Fruit fly (Drosophila melanogaster) whole organism, pupa: ENCODE data around the gene smp-30.
A peak's percentile ranks its signal among the peaks of the same experiment; 100 is the strongest.

ENCODE experiments used
- CG10348 ChIP-seq: fragments of 200-800 bp; sonication (Bioruptor generic); IDR thresholded peaks from 2 replicates; pipeline ENCODE4 v1.3.6; 2022; ENCODE audit warnings: missing biosample characterization, missing genetic modification characterization
- CG12605 ChIP-seq: fragments of 200-800 bp; sonication (Bioruptor generic); IDR thresholded peaks from 2 replicates; pipeline ENCODE4 v1.3.6; 2022; ENCODE audit warnings: missing biosample characterization, missing genetic modification characterization
- CG13204 ChIP-seq: fragments of 200-800 bp; sonication (Bioruptor generic); optimal IDR thresholded peaks from 2 replicates; lab custom pipeline; 2018; ENCODE audit warnings: missing biosample characterization, mild to moderate bottlenecking, missing genetic modification characterization, moderate library complexity
- CG14655 ChIP-seq: fragments of 200-800 bp; sonication (Bioruptor generic); optimal IDR thresholded peaks from 3 replicates; lab custom pipeline; 2017; ENCODE audit warnings: mild to moderate bottlenecking, missing biosample characterization, missing genetic modification reagents, missing genetic modification characterization
- CG15710 ChIP-seq: fragments of 200-800 bp; sonication (Bioruptor generic); optimal IDR thresholded peaks from 2 replicates; lab custom pipeline; 2018; ENCODE audit warnings: missing biosample characterization, mild to moderate bottlenecking, missing genetic modification characterization, moderate library complexity
- CG17806 ChIP-seq: fragments of 200-800 bp; sonication (Bioruptor generic); optimal IDR thresholded peaks from 2 replicates; lab custom pipeline; 2018; ENCODE audit warnings: missing biosample characterization, mild to moderate bottlenecking, missing genetic modification characterization, moderate library complexity
- CG32121 ChIP-seq: fragments of 200-800 bp; sonication (Bioruptor generic); IDR thresholded peaks from 2 replicates; pipeline ENCODE4 v1.3.6; 2022; ENCODE audit warnings: missing biosample characterization, missing genetic modification characterization
- CG34367 ChIP-seq: fragments of 200-800 bp; sonication (Bioruptor generic); optimal IDR thresholded peaks from 2 replicates; lab custom pipeline; 2018; ENCODE audit warnings: missing biosample characterization, mild to moderate bottlenecking, missing genetic modification characterization
- CG4496 ChIP-seq: fragments of 200-800 bp; sonication (Bioruptor generic); IDR thresholded peaks from 3 replicates; pipeline ENCODE4 v1.3.6; 2022; ENCODE audit warnings: missing biosample characterization, missing genetic modification characterization
- CG8159 ChIP-seq: fragments of 200-800 bp; sonication (Bioruptor generic); optimal IDR thresholded peaks from 3 replicates; lab custom pipeline; 2018; ENCODE audit warnings: missing biosample characterization, mild to moderate bottlenecking, missing genetic modification characterization, moderate library complexity
- CG8301 ChIP-seq: fragments of 200-800 bp; sonication (Bioruptor generic); optimal IDR thresholded peaks from 2 replicates; lab custom pipeline; 2018; ENCODE audit warnings: missing biosample characterization, mild to moderate bottlenecking, missing genetic modification characterization
- CG9948 ChIP-seq: fragments of 200-800 bp; sonication (Bioruptor generic); optimal IDR thresholded peaks from 2 replicates; lab custom pipeline; 2018; ENCODE audit warnings: missing biosample characterization, mild to moderate bottlenecking, missing genetic modification characterization, moderate library complexity
- D1 ChIP-seq: fragments of 200-800 bp; sonication (Bioruptor generic); optimal IDR thresholded peaks from 2 replicates; lab custom pipeline; 2018; ENCODE audit warnings: missing biosample characterization, mild to moderate bottlenecking, missing genetic modification characterization, moderate library complexity
- EcR ChIP-seq: fragments of 200-800 bp; sonication (Bioruptor generic); optimal IDR thresholded peaks from 3 replicates; lab custom pipeline; 2019; ENCODE audit warnings: missing biosample characterization, missing genetic modification characterization, mild to moderate bottlenecking, moderate library complexity, missing genetic modification reagents
- Ets98B ChIP-seq: fragments of 200-800 bp; sonication (Bioruptor generic); IDR thresholded peaks from 2 replicates; pipeline ENCODE4 v1.3.6; 2022; ENCODE audit warnings: missing biosample characterization, missing genetic modification characterization
- Pif1A ChIP-seq: fragments of 200-800 bp; sonication (Bioruptor generic); optimal IDR thresholded peaks from 3 replicates; lab custom pipeline; 2016; ENCODE audit warnings: missing biosample characterization, missing genetic modification characterization
- Pif1B ChIP-seq: fragments of 200-800 bp; sonication (Bioruptor generic); optimal IDR thresholded peaks from 3 replicates; lab custom pipeline; 2016; ENCODE audit warnings: missing biosample characterization, missing genetic modification characterization
- Snoo ChIP-seq: fragments of 200-800 bp; sonication (Bioruptor generic); optimal IDR thresholded peaks from 3 replicates; lab custom pipeline; 2017; ENCODE audit warnings: missing biosample characterization, mild to moderate bottlenecking, missing genetic modification characterization, inconsistent platforms
- fd96Ca ChIP-seq: fragments of 200-800 bp; sonication (Bioruptor generic); IDR thresholded peaks from 3 replicates; pipeline ENCODE4 v1.3.6; 2022; ENCODE audit warnings: missing biosample characterization, missing genetic modification characterization
- gl ChIP-seq: fragments of 200-800 bp; sonication (Bioruptor generic); optimal IDR thresholded peaks from 2 replicates; lab custom pipeline; 2018; ENCODE audit warnings: missing biosample characterization, mild to moderate bottlenecking, missing genetic modification characterization
- rn ChIP-seq: fragments of 200-800 bp; sonication (Bioruptor generic); IDR thresholded peaks from 2 replicates; pipeline ENCODE4 v1.3.6; 2022; ENCODE audit warnings: missing biosample characterization, missing genetic modification characterization

Gene smp-30

DNA sequence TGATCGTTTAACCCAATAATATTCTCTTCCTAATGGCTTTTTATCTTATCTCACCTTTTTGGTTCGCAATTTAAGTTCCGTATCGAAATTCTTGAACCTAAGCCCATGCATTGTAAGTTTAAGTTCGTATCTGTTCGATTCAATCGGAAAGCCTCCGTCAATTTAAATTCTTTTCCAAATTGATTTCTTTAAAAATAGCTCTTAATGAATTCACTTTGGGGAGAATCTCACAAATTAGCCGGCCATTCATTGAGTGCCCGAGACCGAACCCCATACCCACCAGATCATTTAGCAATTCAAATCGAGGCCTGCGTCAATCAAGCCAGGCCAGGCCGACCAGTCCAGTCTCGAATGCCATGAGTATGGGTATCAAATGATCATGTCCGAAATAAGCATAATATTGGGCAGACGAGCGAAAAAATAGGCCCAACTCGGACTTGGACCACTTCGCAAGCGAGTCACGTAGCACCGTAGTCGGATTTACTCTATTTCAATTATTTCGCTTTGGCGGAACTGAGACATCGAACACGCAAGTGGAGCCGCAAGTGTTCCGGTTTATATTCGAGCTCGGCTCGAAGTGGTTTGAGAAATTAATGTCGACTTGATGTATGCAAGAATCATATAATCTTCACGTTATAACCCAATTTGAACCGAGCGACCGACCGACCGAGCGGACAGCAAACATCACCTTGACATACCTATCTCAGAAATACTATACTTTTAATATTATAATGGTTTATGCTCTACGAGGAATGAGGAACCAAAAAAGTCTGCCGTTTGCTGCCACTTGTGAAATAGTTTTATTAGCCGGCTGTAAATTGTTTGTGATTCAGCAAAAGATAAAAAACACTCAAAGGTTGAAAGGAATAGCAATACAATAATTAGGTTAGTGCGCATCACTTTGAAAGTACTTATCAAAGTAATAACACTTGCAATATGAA lies 43.1 kb downstream of the smp-30 start:
- TF ChIP-seq CG14655: no peak
- no peak for TF ChIP-seq CG8301 (tag; lab: Kevin White, UChicago)
- no peak for TF ChIP-seq CG17806 (tag; lab: Kevin White, UChicago)
- TF ChIP-seq D1 (tag; lab: Kevin White, UChicago): no peak
- no peak for TF ChIP-seq CG34367 (tag; lab: Kevin White, UChicago)
- no peak for TF ChIP-seq fd96Ca (GFP tag; lab: Robert Waterston, UW)
- TF ChIP-seq Pif1A (GFP tag; lab: Kevin White, UChicago): no peak
- no peak for TF ChIP-seq rn (GFP tag; lab: Robert Waterston, UW)
- TF ChIP-seq Ets98B: no peak

DNA sequence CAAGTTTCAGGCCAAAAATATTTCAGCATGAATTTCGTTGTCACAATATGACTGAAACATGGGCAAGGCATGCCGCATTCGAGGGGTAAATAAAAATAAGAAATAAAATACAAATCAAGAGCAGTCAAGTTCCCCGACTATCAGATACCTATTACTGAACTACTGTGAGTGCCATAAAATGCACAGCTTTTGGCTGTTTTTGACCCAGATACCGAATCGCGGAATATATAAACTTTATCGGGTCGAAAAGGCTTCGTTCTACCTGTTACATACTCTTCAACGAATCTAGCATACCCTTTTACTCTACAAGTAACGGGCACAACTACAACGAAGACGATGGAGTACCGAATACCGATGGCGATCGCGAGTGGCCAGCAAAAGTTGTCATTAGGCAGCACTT lies 44.2 kb downstream of the smp-30 start:
- no peak for TF ChIP-seq CG14655
- TF ChIP-seq CG15710 (tag; lab: Kevin White, UChicago): peak; percentile 42
- peak; percentile 66 for TF ChIP-seq Snoo
- TF ChIP-seq gl (tag; lab: Kevin White, UChicago): no peak
- TF ChIP-seq Pif1A (GFP tag; lab: Kevin White, UChicago): peak; percentile 56
- TF ChIP-seq CG13204 (GFP tag; lab: Kevin White, UChicago): no peak
- TF ChIP-seq CG8159 (tag; lab: Kevin White, UChicago): peak; percentile 48
- peak; percentile 66 for TF ChIP-seq Ets98B
- TF ChIP-seq EcR (GFP tag; lab: Kevin White, UChicago): no peak
- no peak for TF ChIP-seq rn (GFP tag; lab: Robert Waterston, UW)
- no peak for TF ChIP-seq CG8301 (tag; lab: Kevin White, UChicago)
- TF ChIP-seq fd96Ca (GFP tag; lab: Robert Waterston, UW): peak; percentile 85
- TF ChIP-seq CG17806 (tag; lab: Kevin White, UChicago): peak; percentile 10
- peak; percentile 87 for TF ChIP-seq CG4496 (GFP tag; lab: Robert Waterston, UW)
- peak; percentile 81 for TF ChIP-seq CG32121 (GFP tag; lab: Robert Waterston, UW)
- TF ChIP-seq D1 (tag; lab: Kevin White, UChicago): no peak
- no peak for TF ChIP-seq CG9948 (tag; lab: Kevin White, UChicago)
- no peak for TF ChIP-seq CG34367 (tag; lab: Kevin White, UChicago)
- TF ChIP-seq CG12605 (GFP tag; lab: Robert Waterston, UW): no peak
- peak; percentile 29; the same call in 1 of the 2 replicates for TF ChIP-seq CG10348 (GFP tag; lab: Robert Waterston, UW)
- peak; percentile 26 for TF ChIP-seq Pif1B

DNA sequence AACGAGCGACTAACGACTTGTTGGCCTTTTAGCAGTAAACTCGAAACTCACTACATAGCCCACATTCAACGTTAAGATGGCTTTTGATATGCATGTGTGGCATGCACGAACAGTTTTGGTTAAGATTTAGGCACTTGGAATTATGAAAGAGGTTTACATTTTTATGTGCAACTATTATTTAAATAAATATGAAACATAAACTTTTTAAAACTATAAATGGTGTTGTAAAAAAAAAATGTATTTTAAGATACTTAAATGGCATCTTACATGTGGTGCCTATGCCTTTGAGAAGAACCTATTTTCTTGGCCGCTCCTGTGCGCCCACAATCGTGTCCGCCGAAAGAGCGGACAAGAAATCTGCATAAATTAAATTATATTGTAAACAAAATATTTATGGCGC lies 44.7 kb downstream of the smp-30 start:
- TF ChIP-seq CG32121 (GFP tag; lab: Robert Waterston, UW): peak; percentile 34; the same call in 1 of the 2 replicates
- TF ChIP-seq CG9948 (tag; lab: Kevin White, UChicago): peak; percentile 4
- TF ChIP-seq CG4496 (GFP tag; lab: Robert Waterston, UW): 0 out of 3 replicates have a peak, but pooled peaks have one; percentile 20
- no peak for TF ChIP-seq rn (GFP tag; lab: Robert Waterston, UW)
- TF ChIP-seq Ets98B: peak; percentile 41; the same call in 1 of the 2 replicates
- TF ChIP-seq, all 21 proteins: peak for 4

DNA sequence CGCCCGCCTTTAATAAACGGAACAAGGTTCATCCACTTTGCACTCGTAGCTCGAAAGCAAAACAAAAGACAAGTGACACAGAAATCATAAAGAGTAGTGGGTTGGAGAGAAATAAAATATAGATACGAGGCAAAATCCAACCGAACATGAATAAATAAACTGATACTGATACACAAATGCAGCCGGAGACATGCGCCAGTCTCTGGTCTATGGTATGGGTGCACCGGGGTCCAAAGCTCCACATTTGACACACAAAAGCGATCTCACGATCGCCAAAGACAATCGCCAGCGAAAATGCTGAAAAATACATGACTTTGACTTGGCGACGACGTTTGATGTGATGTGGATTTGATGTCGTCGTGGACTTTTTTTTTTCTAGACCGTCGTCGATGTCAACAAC lies 45.8 kb downstream of the smp-30 start:
- TF ChIP-seq CG32121 (GFP tag; lab: Robert Waterston, UW): peak; percentile 42; the same call in 1 of the 2 replicates
- no peak for TF ChIP-seq Pif1B
- TF ChIP-seq CG10348 (GFP tag; lab: Robert Waterston, UW): no peak
- no peak for TF ChIP-seq CG8301 (tag; lab: Kevin White, UChicago)
- no peak for TF ChIP-seq CG14655
- no peak for TF ChIP-seq CG4496 (GFP tag; lab: Robert Waterston, UW)
- no peak; the same call in 1 of the 2 replicates for TF ChIP-seq Ets98B
- no peak for TF ChIP-seq gl (tag; lab: Kevin White, UChicago)
- no peak for TF ChIP-seq CG34367 (tag; lab: Kevin White, UChicago)
- TF ChIP-seq CG9948 (tag; lab: Kevin White, UChicago): no peak
- no peak for TF ChIP-seq rn (GFP tag; lab: Robert Waterston, UW)
- no peak for TF ChIP-seq CG12605 (GFP tag; lab: Robert Waterston, UW)
- no peak for TF ChIP-seq CG15710 (tag; lab: Kevin White, UChicago)
- TF ChIP-seq EcR (GFP tag; lab: Kevin White, UChicago): peak; percentile 33
- TF ChIP-seq CG8159 (tag; lab: Kevin White, UChicago): no peak
- TF ChIP-seq CG13204 (GFP tag; lab: Kevin White, UChicago): no peak
- TF ChIP-seq D1 (tag; lab: Kevin White, UChicago): no peak
- peak; percentile 28; the same call in 1 of the 3 replicates for TF ChIP-seq fd96Ca (GFP tag; lab: Robert Waterston, UW)
- no peak for TF ChIP-seq CG17806 (tag; lab: Kevin White, UChicago)
- TF ChIP-seq Pif1A (GFP tag; lab: Kevin White, UChicago): no peak
- no peak for TF ChIP-seq Snoo
